Worm (Caenorhabditis elegans) whole organism, mixed stage, embryonic: ENCODE data around the gene nhr-100.

ENCODE experiments used
- blmp-1 ChIP-seq: fragments of 150-350 bp; optimal IDR thresholded peaks from 2 replicates; lab custom pipeline; 2014; ENCODE audit warnings: missing biosample characterization, missing genetic modification characterization
- ceh-43 ChIP-seq: fragments of 200-800 bp; sonication (Bioruptor generic); optimal IDR thresholded peaks from 2 replicates; lab custom pipeline; 2018; ENCODE audit warnings: mild to moderate bottlenecking, missing genetic modification characterization, moderate library complexity, missing compliant biosample characterization
- ceh-83 ChIP-seq: fragments of 200-800 bp; sonication (Bioruptor generic); optimal IDR thresholded peaks from 2 replicates; lab custom pipeline; 2018; ENCODE audit warnings: mild to moderate bottlenecking, missing genetic modification characterization, missing compliant biosample characterization
- lsy-2 ChIP-seq: fragments of 150-350 bp; optimal IDR thresholded peaks from 2 replicates; lab custom pipeline; 2014; ENCODE audit warnings: missing biosample characterization, missing genetic modification characterization
- nhr-12 ChIP-seq: fragments of 150-350 bp; optimal IDR thresholded peaks from 2 replicates; lab custom pipeline; 2014; ENCODE audit warnings: missing biosample characterization, missing genetic modification characterization
- nhr-28 ChIP-seq: fragments of 150-350 bp; optimal IDR thresholded peaks from 2 replicates; lab custom pipeline; 2014; ENCODE audit warnings: missing biosample characterization, missing genetic modification characterization

ce11 chrIV:9680841-9681240 lies 47.6 kb upstream of the nhr-100 start, which contains the start of gene ins-8:
- TF ChIP-seq nhr-12 = no peak
- TF ChIP-seq nhr-28 (tag; lab: Kevin White, UChicago) = no peak
- TF ChIP-seq ceh-43 (GFP tag; lab: Kevin White, UChicago) = no peak
- no peak for TF ChIP-seq lsy-2 (tag; lab: Kevin White, UChicago)
- no peak for TF ChIP-seq blmp-1 (tag; lab: Kevin White, UChicago)
- TF ChIP-seq ceh-83 = no peak
